Worm (Caenorhabditis elegans) whole organism, young adult: ENCODE data around the gene hoe-1.
"Not testable (repeated sequence)": the region's sequence is repeated elsewhere in the genome, so short reads cannot be mapped to it uniquely, and the experiment has no call there.

ENCODE experiments used
- B0336.3 ChIP-seq: fragments of 200-800 bp; sonication (Bioruptor generic); IDR thresholded peaks from 2 replicates; pipeline ENCODE4 v1.3.6; 2022; ENCODE audit warnings: missing genetic modification characterization, missing compliant biosample characterization
- F33H1.4 ChIP-seq: fragments of 200-800 bp; sonication (Bioruptor generic); IDR thresholded peaks from 2 replicates; pipeline ENCODE4 v1.3.6; 2022; ENCODE audit warnings: missing genetic modification reagents, missing genetic modification characterization, missing compliant biosample characterization
- F52B5.7 ChIP-seq: sonication (generic microtip); optimal IDR thresholded peaks from 2 replicates; lab custom pipeline; 2016; ENCODE audit warnings: mild to moderate bottlenecking, missing genetic modification characterization, missing compliant biosample characterization
- F57A8.1 ChIP-seq: fragments of 200-800 bp; sonication (Bioruptor generic); optimal IDR thresholded peaks from 2 replicates; lab custom pipeline; 2018; ENCODE audit warnings: mild to moderate bottlenecking, missing genetic modification characterization, moderate library complexity, missing compliant biosample characterization
- K12H6.12 ChIP-seq: fragments of 200-800 bp; sonication (Bioruptor generic); optimal IDR thresholded peaks from 2 replicates; lab custom pipeline; 2018; ENCODE audit warnings: mild to moderate bottlenecking, missing genetic modification characterization, missing compliant biosample characterization
- T07F8.4 ChIP-seq: sonication (generic microtip); optimal IDR thresholded peaks from 2 replicates; lab custom pipeline; 2016; ENCODE audit warnings: mild to moderate bottlenecking, missing genetic modification characterization, moderate library complexity, missing compliant biosample characterization
- Y53F4B.3 ChIP-seq: fragments of 200-800 bp; sonication (Bioruptor generic); IDR thresholded peaks from 2 replicates; pipeline ENCODE4 v1.3.6; 2022; ENCODE audit warnings: missing genetic modification reagents, missing genetic modification characterization, missing compliant biosample characterization
- attf-3 ChIP-seq: fragments of 200-800 bp; sonication (Bioruptor generic); conservative IDR thresholded peaks from 2 replicates; pipeline ENCODE4 v1.3.6; 2022; ENCODE audit warnings: missing genetic modification reagents, missing genetic modification characterization, missing compliant biosample characterization
- bed-1 ChIP-seq: fragments of 200-800 bp; sonication (Bioruptor generic); IDR thresholded peaks from 2 replicates; pipeline ENCODE4 v1.3.6; 2022; ENCODE audit warnings: missing genetic modification reagents, missing genetic modification characterization, missing compliant biosample characterization
- cebp-2 ChIP-seq: fragments of 200-800 bp; sonication (Bioruptor generic); IDR thresholded peaks from 2 replicates; pipeline ENCODE4 v1.3.6; 2022; ENCODE audit warnings: missing genetic modification characterization, missing compliant biosample characterization
- ceh-27 ChIP-seq: fragments of 200-800 bp; sonication (Bioruptor generic); optimal IDR thresholded peaks from 2 replicates; lab custom pipeline; 2018; ENCODE audit warnings: mild to moderate bottlenecking, missing genetic modification characterization, moderate library complexity, missing compliant biosample characterization
- ceh-91 ChIP-seq: fragments of 200-800 bp; sonication (Bioruptor generic); IDR thresholded peaks from 2 replicates; pipeline ENCODE4 v1.3.6; 2022; ENCODE audit warnings: missing genetic modification reagents, missing genetic modification characterization, missing compliant biosample characterization
- chd-7 ChIP-seq: sonication (generic microtip); optimal IDR thresholded peaks from 2 replicates; lab custom pipeline; 2016; ENCODE audit warnings: mild to moderate bottlenecking, missing genetic modification characterization, moderate library complexity, missing compliant biosample characterization
- dpl-1 ChIP-seq: fragments of 150-350 bp; optimal IDR thresholded peaks from 2 replicates; lab custom pipeline; 2014; ENCODE audit warnings: missing biosample characterization, missing genetic modification reagents, missing genetic modification characterization
- egl-18 ChIP-seq: fragments of 200-800 bp; sonication (Bioruptor generic); IDR thresholded peaks from 2 replicates; pipeline ENCODE4 v1.3.6; 2022; ENCODE audit warnings: missing genetic modification reagents, missing genetic modification characterization, missing compliant biosample characterization
- egl-44 ChIP-seq: fragments of 200-800 bp; sonication (Bioruptor generic); IDR thresholded peaks from 2 replicates; pipeline ENCODE4 v1.3.6; 2022; ENCODE audit warnings: missing genetic modification reagents, missing genetic modification characterization, missing compliant biosample characterization
- egrh-3 ChIP-seq: fragments of 200-800 bp; sonication (Bioruptor generic); IDR thresholded peaks from 2 replicates; pipeline ENCODE4 v1.3.6; 2022; ENCODE audit warnings: missing genetic modification reagents, missing genetic modification characterization, missing compliant biosample characterization
- hmg-1.2 ChIP-seq: fragments of 200-800 bp; sonication (Bioruptor generic); IDR thresholded peaks from 2 replicates; pipeline ENCODE4 v1.3.6; 2022; ENCODE audit warnings: missing genetic modification reagents, missing genetic modification characterization, missing compliant biosample characterization
- lsl-1 ChIP-seq: fragments of 200-800 bp; sonication (Bioruptor generic); optimal IDR thresholded peaks from 2 replicates; lab custom pipeline; 2018; ENCODE audit warnings: mild to moderate bottlenecking, missing genetic modification characterization, moderate library complexity, missing compliant biosample characterization
- madf-3 ChIP-seq: fragments of 200-800 bp; sonication (Bioruptor generic); IDR thresholded peaks from 2 replicates; pipeline ENCODE4 v1.3.6; 2022; ENCODE audit warnings: missing genetic modification reagents, missing genetic modification characterization, missing compliant biosample characterization
- madf-6 ChIP-seq: fragments of 200-800 bp; sonication (Bioruptor generic); IDR thresholded peaks from 2 replicates; pipeline ENCODE4 v1.3.6; 2022; ENCODE audit warnings: missing genetic modification reagents, missing genetic modification characterization, missing compliant biosample characterization
- mcd-1 ChIP-seq: fragments of 200-800 bp; sonication (Bioruptor generic); IDR thresholded peaks from 2 replicates; pipeline ENCODE4 v1.3.6; 2022; ENCODE audit warnings: missing genetic modification reagents, missing genetic modification characterization, missing compliant biosample characterization
- mel-28 ChIP-seq: sonication (generic microtip); optimal IDR thresholded peaks from 2 replicates; lab custom pipeline; 2016; ENCODE audit warnings: borderline replicate concordance, mild to moderate bottlenecking, missing genetic modification characterization, missing compliant biosample characterization
- mes-4 ChIP-seq: sonication (generic microtip); optimal IDR thresholded peaks from 2 replicates; lab custom pipeline; 2016; ENCODE audit warnings: missing genotype, missing genetic modification characterization, missing compliant biosample characterization
- nhr-80 ChIP-seq: sonication (generic microtip); optimal IDR thresholded peaks from 2 replicates; lab custom pipeline; 2016; ENCODE audit warnings: missing genetic modification characterization, missing compliant biosample characterization
- rcor-1 ChIP-seq: fragments of 200-800 bp; sonication (Bioruptor generic); IDR thresholded peaks from 2 replicates; pipeline ENCODE4 v1.3.6; 2022; ENCODE audit warnings: missing genetic modification reagents, missing genetic modification characterization, missing compliant biosample characterization
- repo-1 ChIP-seq: sonication (generic microtip); optimal IDR thresholded peaks from 2 replicates; lab custom pipeline; 2017; ENCODE audit warnings: mild to moderate bottlenecking, missing genetic modification characterization, missing compliant biosample characterization
- sea-2 ChIP-seq: fragments of 200-800 bp; sonication (Bioruptor generic); IDR thresholded peaks from 2 replicates; pipeline ENCODE4 v1.3.6; 2022; ENCODE audit warnings: missing genetic modification characterization, missing compliant biosample characterization
- snpc-1.1 ChIP-seq: sonication (generic microtip); optimal IDR thresholded peaks from 2 replicates; lab custom pipeline; 2017; ENCODE audit warnings: missing genetic modification characterization, mild to moderate bottlenecking, missing compliant biosample characterization, antibody characterized with exemption, moderate library complexity, missing genotype, missing genetic modification reagents; ENCODE audit not compliant: insufficient read depth
- snpc-1.3 ChIP-seq: sonication (generic microtip); optimal IDR thresholded peaks from 2 replicates; lab custom pipeline; 2017; ENCODE audit warnings: missing genetic modification characterization, mild to moderate bottlenecking, missing compliant biosample characterization, antibody characterized with exemption, moderate library complexity, missing genotype, missing genetic modification reagents; ENCODE audit not compliant: insufficient read depth
- snpc-3.4 ChIP-seq: sonication (generic microtip); optimal IDR thresholded peaks from 2 replicates; lab custom pipeline; 2017; ENCODE audit warnings: missing genetic modification characterization, mild to moderate bottlenecking, missing compliant biosample characterization, antibody characterized with exemption, moderate library complexity, missing genotype, missing genetic modification reagents
- snpc-4 ChIP-seq, 5 experiments: fragments of 150-350 bp in 1 of 5; sonication (generic microtip) in 4 of 5; optimal IDR thresholded peaks; 2 replicates each; lab custom pipeline; 2014 to 2018; ENCODE audit warnings: missing genetic modification characterization in 5 of 5, missing biosample characterization in 3 of 5, antibody characterized with exemption in 2 of 5, mild to moderate bottlenecking in 2 of 5, missing compliant biosample characterization in 2 of 5, missing genotype in 2 of 5, moderate library complexity in 2 of 5, missing genetic modification reagents in 1 of 5
- tbp1 ChIP-seq: fragments of 200-800 bp; sonication (Bioruptor generic); optimal IDR thresholded peaks from 2 replicates; lab custom pipeline; 2018; ENCODE audit warnings: mild to moderate bottlenecking, missing genetic modification characterization, missing compliant biosample characterization
- xnd-1 ChIP-seq: sonication (generic microtip); optimal IDR thresholded peaks from 2 replicates; lab custom pipeline; 2016; ENCODE audit warnings: missing genotype, missing genetic modification reagents, missing genetic modification characterization, missing compliant biosample characterization
- zfh-2 ChIP-seq: fragments of 200-800 bp; sonication (Bioruptor generic); conservative IDR thresholded peaks from 2 replicates; pipeline ENCODE4 v1.3.6; 2022; ENCODE audit warnings: missing genetic modification reagents, missing genetic modification characterization, missing compliant biosample characterization
- ztf-22 ChIP-seq: fragments of 200-800 bp; sonication (Bioruptor generic); optimal IDR thresholded peaks from 2 replicates; lab custom pipeline; 2018; ENCODE audit warnings: mild to moderate bottlenecking, missing genetic modification characterization, moderate library complexity, missing compliant biosample characterization
- ztf-25 ChIP-seq: fragments of 200-800 bp; sonication (Bioruptor generic); IDR thresholded peaks from 2 replicates; pipeline ENCODE4 v1.3.6; 2022; ENCODE audit warnings: missing genetic modification reagents, missing genetic modification characterization, missing compliant biosample characterization
- ztf-26 ChIP-seq: sonication (generic microtip); optimal IDR thresholded peaks from 2 replicates; lab custom pipeline; 2017; ENCODE audit warnings: missing genetic modification characterization, missing compliant biosample characterization
- ztf-3 ChIP-seq: fragments of 200-800 bp; sonication (Bioruptor generic); optimal IDR thresholded peaks from 2 replicates; lab custom pipeline; 2018; ENCODE audit warnings: mild to moderate bottlenecking, missing genetic modification characterization, missing compliant biosample characterization

The hoe-1 gene

DNA sequence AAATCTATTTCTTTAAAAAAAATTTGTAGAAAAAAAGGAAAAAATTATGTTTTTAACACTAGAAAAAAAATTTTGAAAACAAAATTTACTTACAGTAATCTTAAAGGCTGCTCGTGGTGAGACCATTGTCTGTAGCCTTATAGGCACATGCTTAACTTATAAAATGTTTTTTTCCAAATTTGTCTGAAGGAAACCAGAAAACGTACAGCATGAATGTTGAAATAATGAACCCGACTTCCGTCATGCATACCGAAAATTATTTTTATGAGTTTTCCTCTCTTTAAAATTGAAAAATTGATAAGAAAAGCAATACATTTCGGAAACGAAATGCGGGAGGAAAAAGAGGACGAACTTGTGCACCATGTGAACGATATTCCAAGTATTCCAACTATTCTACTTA, 27.7 kb upstream of the hoe-1 start, which contains the start of gene R11E3.2:
TSS of gene R11E3.2 (plus strand) at position 301 of the 400 bp plus-strand sequence.
- peak; percentile 4 for TF ChIP-seq nhr-80 (tag; lab: Kevin White, UChicago)
- TF ChIP-seq F57A8.1 (GFP tag; lab: Kevin White, UChicago), result no peak

DNA sequence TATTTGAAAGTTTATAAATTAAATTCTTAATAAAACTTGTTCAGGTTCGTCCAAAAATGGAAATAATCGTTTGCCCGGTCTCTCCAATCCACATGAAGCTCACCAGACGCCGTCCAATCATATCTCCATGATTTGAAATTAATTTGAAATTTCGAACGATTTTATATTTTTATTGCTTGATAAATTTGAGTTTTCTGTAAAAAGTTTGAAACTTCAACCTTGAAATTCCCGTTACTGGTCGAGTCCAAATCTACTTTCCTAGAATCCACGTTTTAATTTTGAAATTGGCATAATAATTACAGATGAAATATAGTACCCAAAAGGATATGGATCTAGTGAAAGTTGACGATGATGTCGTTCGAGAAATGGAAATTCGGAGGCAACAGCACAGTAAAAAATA, 20.4 kb upstream of the hoe-1 start, which contains the start of gene npp-26:
TSS of gene npp-26 (plus strand) at position 301 of the 400 bp plus-strand sequence.
- TF ChIP-seq bed-1 (GFP tag; lab: Robert Waterston, UW), result no peak
- TF ChIP-seq egrh-3 (GFP tag; lab: Robert Waterston, UW), result no peak
- TF ChIP-seq egl-18 (GFP tag; lab: Robert Waterston, UW), result no peak
- no peak for TF ChIP-seq rcor-1 (GFP tag; lab: Robert Waterston, UW)
- no peak for TF ChIP-seq xnd-1 (tag; lab: Kevin White, UChicago)
- TF ChIP-seq dpl-1, result no peak
- TF ChIP-seq B0336.3 (GFP tag; lab: Robert Waterston, UW), result no peak
- no peak for TF ChIP-seq ztf-3
- TF ChIP-seq T07F8.4 (tag; lab: Kevin White, UChicago), result no peak

- TF ChIP-seq F52B5.7 (no peak), repo-1 (tag; lab: Kevin White, UChicago) (no peak), ztf-22 (GFP tag; lab: Kevin White, UChicago) (no peak), egl-44 (GFP tag; lab: Robert Waterston, UW) (no peak), K12H6.12 (tag; lab: Kevin White, UChicago) (no peak), ztf-26 (tag; lab: Kevin White, UChicago) (no peak), ztf-25 (GFP tag; lab: Robert Waterston, UW) (no peak), sea-2 (no peak), zfh-2 (GFP tag; lab: Robert Waterston, UW) (no peak), Y53F4B.3 (GFP tag; lab: Robert Waterston, UW) (no peak), ceh-27 (GFP tag; lab: Kevin White, UChicago) (no peak), attf-3 (GFP tag; lab: Robert Waterston, UW) (no peak)
Measured at ce11 chrIV:4763844-4764243, 19.8 kb upstream of the hoe-1 start, which contains the start of gene Y17G9B.2. TSS of gene Y17G9B.2 (plus strand) at chrIV:4764144.

ce11 chrIV:4762990-4763545, 19.0 kb upstream of the hoe-1 start:
- TF ChIP-seq mcd-1, result peak; percentile 70
- peak; percentile 49 for TF ChIP-seq F33H1.4 (GFP tag; lab: Robert Waterston, UW)
- TF ChIP-seq snpc-4 (GFP tag; optimal IDR thresholded peaks at IDR 0.05; lab: Kevin White, UChicago), result not testable (repeated sequence)
- peak in 1 of 4 experiments; percentile 39 for TF ChIP-seq snpc-4 (tag; optimal IDR thresholded peaks at IDR 0.05; lab: Kevin White, UChicago)
- peak; percentile 17 for TF ChIP-seq xnd-1 (tag; lab: Kevin White, UChicago)
- TF ChIP-seq hmg-1.2, result peak; percentile 26; the same call in 1 of the 2 replicates
- TF ChIP-seq madf-6, result peak; percentile 75
- peak; percentile 52 for TF ChIP-seq lsl-1 (GFP tag; lab: Kevin White, UChicago)

DNA sequence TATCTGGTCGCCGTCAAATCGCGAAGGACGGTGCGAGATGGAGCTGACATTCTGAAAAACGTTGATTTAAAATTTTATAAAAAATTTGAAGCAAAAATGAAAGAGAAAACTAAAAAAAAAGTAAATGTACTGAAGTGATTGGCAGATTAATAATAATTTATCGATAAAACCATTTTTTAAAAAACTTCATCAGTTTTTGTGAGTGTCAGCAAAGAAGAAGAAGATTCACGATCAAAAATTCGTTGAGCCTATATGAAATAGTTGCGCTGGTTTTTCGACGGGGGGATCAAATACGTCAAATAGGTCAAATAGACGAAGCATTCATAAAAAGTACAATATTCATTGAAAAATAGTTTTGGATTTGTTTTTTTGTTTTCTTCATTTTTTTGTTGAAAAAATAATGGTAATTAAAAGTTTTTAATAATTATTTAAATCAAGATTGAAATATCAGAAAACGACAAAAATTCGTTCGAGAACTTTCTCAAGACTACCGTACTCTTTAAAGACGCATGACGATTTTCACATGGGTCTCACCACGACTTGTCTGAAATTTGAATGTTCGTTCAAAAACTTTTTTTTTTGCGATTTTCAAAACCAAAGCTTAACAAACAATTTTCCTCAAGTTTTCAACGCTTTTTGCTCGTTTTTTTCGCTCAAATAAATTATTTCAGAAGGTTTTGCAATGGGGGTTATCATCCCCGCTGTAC, 16.5 kb upstream of the hoe-1 start, which contains the start of the genes memi-1 and cyp-31A3:
TSS of gene memi-1 (minus strand) at position 51 of the 707 bp plus-strand sequence.
TSS of gene cyp-31A3 (plus strand) at position 672 of the 707 bp plus-strand sequence.
- TF ChIP-seq mes-4 (no peak), cebp-2 (GFP tag; lab: Robert Waterston, UW) (no peak), xnd-1 (tag; lab: Kevin White, UChicago) (peak; percentile 86), madf-3 (GFP tag; lab: Robert Waterston, UW) (0 out of 2 replicates have a peak, but pooled peaks have one; percentile 31), tbp1 (GFP tag; lab: Kevin White, UChicago) (peak; percentile 37), snpc-1.1 (tag; lab: Kevin White, UChicago) (peak; percentile 46), snpc-3.4 (tag; lab: Kevin White, UChicago) (peak; percentile 81), madf-6 (peak; percentile 96), lsl-1 (GFP tag; lab: Kevin White, UChicago) (peak; percentile 94), snpc-1.3 (peak; percentile 52), ceh-91 (GFP tag; lab: Robert Waterston, UW) (peak; percentile 77), mel-28 (tag; lab: Kevin White, UChicago) (no peak), chd-7 (no peak), F33H1.4 (GFP tag; lab: Robert Waterston, UW) (peak; percentile 97)
